Worm (Caenorhabditis elegans) whole organism, L1 larva: ENCODE measurements around the gene M02D8.5.
A peak's percentile ranks its signal among the peaks of the same experiment; 100 is the strongest.

ENCODE experiments used
- Y116A8C.19 ChIP-seq: sonication (generic microtip); optimal IDR thresholded peaks from 2 replicates; lab custom pipeline; 2016; ENCODE audit warnings: missing compliant biosample characterization, missing genetic modification characterization, borderline replicate concordance
- ceh-63 ChIP-seq: fragments of 200-800 bp; sonication (Bioruptor generic); optimal IDR thresholded peaks from 2 replicates; lab custom pipeline; 2018; ENCODE audit warnings: mild to moderate bottlenecking, missing genetic modification characterization, missing compliant biosample characterization
- ceh-8 ChIP-seq: fragments of 200-800 bp; sonication (Bioruptor generic); optimal IDR thresholded peaks from 2 replicates; lab custom pipeline; 2018; ENCODE audit warnings: mild to moderate bottlenecking, missing genetic modification characterization, moderate library complexity, missing compliant biosample characterization
- ceh-82 ChIP-seq, 3 experiments: fragments of 150-350 bp in 1 of 3; sonication (generic microtip) in 2 of 3; optimal IDR thresholded peaks; 2 replicates each; lab custom pipeline; 2014 to 2017; ENCODE audit warnings: missing biosample characterization in 3 of 3, missing genetic modification characterization in 3 of 3
- ces-1 ChIP-seq: fragments of 150-350 bp; optimal IDR thresholded peaks from 2 replicates; lab custom pipeline; 2014; ENCODE audit warnings: missing biosample characterization, missing genetic modification reagents, missing genetic modification characterization
- dpl-1 ChIP-seq, 3 experiments: fragments of 150-350 bp in 2 of 3; sonication (generic microtip) in 1 of 3; optimal IDR thresholded peaks; 2 replicates each; lab custom pipeline; 2014 to 2017; ENCODE audit warnings: missing biosample characterization in 3 of 3, missing genetic modification characterization in 3 of 3, missing genetic modification reagents in 3 of 3
- dsc-1 ChIP-seq: sonication (generic microtip); optimal IDR thresholded peaks from 2 replicates; lab custom pipeline; 2016; ENCODE audit warnings: mild to moderate bottlenecking, missing genetic modification characterization, missing compliant biosample characterization
- efl-1 ChIP-seq, 4 experiments: fragments of 150-350 bp; optimal IDR thresholded peaks in 3 of 4; peaks in 1 of 4; 1 replicate in 1 of 4; 2 replicates in 3 of 4; lab custom pipeline; 2014; ENCODE audit warnings: missing biosample characterization in 2 of 4, missing genetic modification characterization in 2 of 4, missing genetic modification reagents in 2 of 4
- egl-13 ChIP-seq: sonication (generic microtip); optimal IDR thresholded peaks from 2 replicates; lab custom pipeline; 2016; ENCODE audit warnings: missing genotype, missing genetic modification reagents, missing genetic modification characterization, missing compliant biosample characterization
- egl-27 ChIP-seq, 2 experiments: fragments of 150-350 bp in 1 of 2; sonication (generic microtip); optimal IDR thresholded peaks; 3 replicates each; lab custom pipeline; 2017 to 2018; ENCODE audit warnings: missing biosample characterization in 2 of 2, missing genetic modification characterization in 2 of 2, missing genetic modification reagents in 2 of 2
- ets-5 ChIP-seq: fragments of 200-800 bp; sonication (Bioruptor generic); IDR thresholded peaks from 2 replicates; pipeline ENCODE4 v1.3.6; 2022; ENCODE audit warnings: missing genetic modification characterization, missing compliant biosample characterization
- fkh-10 ChIP-seq: sonication (generic microtip); optimal IDR thresholded peaks from 2 replicates; lab custom pipeline; 2017; ENCODE audit warnings: missing biosample characterization, missing genetic modification reagents, missing genetic modification characterization
- fkh-8 ChIP-seq: sonication (generic microtip); optimal IDR thresholded peaks from 2 replicates; lab custom pipeline; 2016; ENCODE audit warnings: mild to moderate bottlenecking, missing genetic modification characterization, missing compliant biosample characterization
- fos-1 ChIP-seq: fragments of 150-350 bp; optimal IDR thresholded peaks from 2 replicates; lab custom pipeline; 2014; ENCODE audit warnings: missing biosample characterization, missing genetic modification characterization
- hpl-2 ChIP-seq: fragments of 150-350 bp; optimal IDR thresholded peaks from 2 replicates; lab custom pipeline; 2014; ENCODE audit warnings: missing biosample characterization, missing genetic modification reagents, missing genetic modification characterization
- isw-1 ChIP-seq: fragments of 200-800 bp; sonication (Bioruptor generic); IDR thresholded peaks from 2 replicates; pipeline ENCODE4 v1.3.6; 2022; ENCODE audit warnings: missing genetic modification characterization, missing compliant biosample characterization
- jun-1 ChIP-seq: fragments of 150-350 bp; optimal IDR thresholded peaks from 2 replicates; lab custom pipeline; 2014; ENCODE audit warnings: missing biosample characterization, missing genetic modification reagents, missing genetic modification characterization
- lin-14 ChIP-seq: fragments of 200-800 bp; sonication (Bioruptor generic); optimal IDR thresholded peaks from 2 replicates; lab custom pipeline; 2018; ENCODE audit warnings: mild to moderate bottlenecking, missing genetic modification characterization, moderate library complexity, missing compliant biosample characterization
- lir-3 ChIP-seq: sonication (generic microtip); optimal IDR thresholded peaks from 2 replicates; lab custom pipeline; 2016; ENCODE audit warnings: mild to moderate bottlenecking, missing genetic modification characterization, moderate library complexity, missing compliant biosample characterization; ENCODE audit not compliant: poor library complexity
- lsy-2 ChIP-seq, 2 experiments: fragments of 150-350 bp; optimal IDR thresholded peaks; 2 replicates each; lab custom pipeline; 2014; ENCODE audit warnings: missing biosample characterization in 2 of 2, missing genetic modification characterization in 2 of 2
- mab-9 ChIP-seq: fragments of 200-800 bp; sonication (Bioruptor generic); IDR thresholded peaks from 2 replicates; pipeline ENCODE4 v1.3.6; 2022; ENCODE audit warnings: missing genetic modification reagents, missing genetic modification characterization, missing compliant biosample characterization
- mdl-1 ChIP-seq, 2 experiments: fragments of 150-350 bp; optimal IDR thresholded peaks; 2 replicates each; lab custom pipeline; 2014 to 2017; ENCODE audit warnings: missing biosample characterization in 2 of 2, missing genetic modification characterization in 2 of 2, inconsistent platforms in 1 of 2
- nhr-20 ChIP-seq: sonication (generic microtip); optimal IDR thresholded peaks from 2 replicates; lab custom pipeline; 2016; ENCODE audit warnings: mild to moderate bottlenecking, missing genetic modification characterization, missing compliant biosample characterization
- nhr-237 ChIP-seq: fragments of 150-350 bp; optimal IDR thresholded peaks from 2 replicates; lab custom pipeline; 2014; ENCODE audit warnings: missing biosample characterization, missing genetic modification characterization
- nhr-28 ChIP-seq: fragments of 150-350 bp; optimal IDR thresholded peaks from 2 replicates; lab custom pipeline; 2014; ENCODE audit warnings: missing biosample characterization, missing genetic modification characterization
- nhr-47 ChIP-seq: sonication (generic microtip); optimal IDR thresholded peaks from 2 replicates; lab custom pipeline; 2016; ENCODE audit warnings: mild to moderate bottlenecking, missing genetic modification characterization, moderate library complexity, missing compliant biosample characterization
- nhr-71 ChIP-seq: sonication (generic microtip); optimal IDR thresholded peaks from 2 replicates; lab custom pipeline; 2016; ENCODE audit warnings: mild to moderate bottlenecking, missing genetic modification characterization, moderate library complexity, missing compliant biosample characterization
- pag-3 ChIP-seq: sonication (generic microtip); optimal IDR thresholded peaks from 2 replicates; lab custom pipeline; 2017; ENCODE audit warnings: missing genetic modification characterization, mild to moderate bottlenecking, missing compliant biosample characterization, antibody characterized with exemption, borderline replicate concordance; ENCODE audit not compliant: insufficient read depth
- pax-3 ChIP-seq: fragments of 200-800 bp; sonication (Bioruptor generic); optimal IDR thresholded peaks from 2 replicates; lab custom pipeline; 2018; ENCODE audit warnings: mild to moderate bottlenecking, missing genetic modification characterization, moderate library complexity, missing compliant biosample characterization
- pqm-1 ChIP-seq: sonication (generic microtip); optimal IDR thresholded peaks from 3 replicates; lab custom pipeline; 2017; ENCODE audit warnings: missing biosample characterization, missing genetic modification characterization
- snpc-4 ChIP-seq: fragments of 150-350 bp; optimal IDR thresholded peaks from 2 replicates; lab custom pipeline; 2014; ENCODE audit warnings: missing biosample characterization, missing genetic modification characterization
- snu-23 ChIP-seq: sonication (generic microtip); optimal IDR thresholded peaks from 2 replicates; lab custom pipeline; 2016; ENCODE audit warnings: missing genetic modification characterization, missing compliant biosample characterization
- sox-4 ChIP-seq: sonication (generic microtip); optimal IDR thresholded peaks from 2 replicates; lab custom pipeline; 2016; ENCODE audit warnings: missing genetic modification characterization, missing compliant biosample characterization
- sptf-1 ChIP-seq: fragments of 150-350 bp; optimal IDR thresholded peaks from 2 replicates; lab custom pipeline; 2014; ENCODE audit warnings: missing biosample characterization, missing genetic modification characterization
- swsn-7 ChIP-seq: sonication (generic microtip); optimal IDR thresholded peaks from 2 replicates; lab custom pipeline; 2016; ENCODE audit warnings: missing genetic modification characterization, missing compliant biosample characterization
- tbx-2 ChIP-seq: sonication (generic microtip); optimal IDR thresholded peaks from 2 replicates; lab custom pipeline; 2016; ENCODE audit warnings: missing genetic modification characterization, missing compliant biosample characterization
- unc-130 ChIP-seq: fragments of 150-350 bp; optimal IDR thresholded peaks from 2 replicates; lab custom pipeline; 2017; ENCODE audit warnings: missing biosample characterization, missing genetic modification characterization, inconsistent platforms
- unc-30 ChIP-seq: sonication (generic microtip); optimal IDR thresholded peaks from 2 replicates; lab custom pipeline; 2017; ENCODE audit warnings: missing biosample characterization, missing genetic modification characterization
- unc-86 ChIP-seq: sonication (generic microtip); optimal IDR thresholded peaks from 2 replicates; lab custom pipeline; 2016; ENCODE audit warnings: missing genetic modification characterization, missing compliant biosample characterization
- unc-98 ChIP-seq: fragments of 200-800 bp; sonication (Bioruptor generic); IDR thresholded peaks from 2 replicates; pipeline ENCODE4 v1.3.6; 2022; ENCODE audit warnings: missing genetic modification characterization, missing compliant biosample characterization
- vab-15 ChIP-seq: sonication (generic microtip); optimal IDR thresholded peaks from 2 replicates; lab custom pipeline; 2017; ENCODE audit warnings: missing genotype, mild to moderate bottlenecking, missing genetic modification characterization, missing compliant biosample characterization
- xbp-1 ChIP-seq: sonication (generic microtip); optimal IDR thresholded peaks from 2 replicates; lab custom pipeline; 2016; ENCODE audit warnings: missing genetic modification characterization, missing compliant biosample characterization
- zag-1 ChIP-seq: fragments of 150-350 bp; optimal IDR thresholded peaks from 2 replicates; lab custom pipeline; 2014; ENCODE audit warnings: missing biosample characterization, missing genetic modification characterization
- ztf-11 ChIP-seq, 2 experiments: sonication (generic microtip); optimal IDR thresholded peaks; 2 replicates each; lab custom pipeline; 2016 to 2017; ENCODE audit warnings: missing genetic modification characterization in 2 of 2, missing biosample characterization in 1 of 2, missing compliant biosample characterization in 1 of 2
- ztf-4 ChIP-seq: fragments of 150-350 bp; optimal IDR thresholded peaks from 2 replicates; lab custom pipeline; 2014; ENCODE audit warnings: missing biosample characterization, missing genetic modification characterization

The M02D8.5 gene

DNA sequence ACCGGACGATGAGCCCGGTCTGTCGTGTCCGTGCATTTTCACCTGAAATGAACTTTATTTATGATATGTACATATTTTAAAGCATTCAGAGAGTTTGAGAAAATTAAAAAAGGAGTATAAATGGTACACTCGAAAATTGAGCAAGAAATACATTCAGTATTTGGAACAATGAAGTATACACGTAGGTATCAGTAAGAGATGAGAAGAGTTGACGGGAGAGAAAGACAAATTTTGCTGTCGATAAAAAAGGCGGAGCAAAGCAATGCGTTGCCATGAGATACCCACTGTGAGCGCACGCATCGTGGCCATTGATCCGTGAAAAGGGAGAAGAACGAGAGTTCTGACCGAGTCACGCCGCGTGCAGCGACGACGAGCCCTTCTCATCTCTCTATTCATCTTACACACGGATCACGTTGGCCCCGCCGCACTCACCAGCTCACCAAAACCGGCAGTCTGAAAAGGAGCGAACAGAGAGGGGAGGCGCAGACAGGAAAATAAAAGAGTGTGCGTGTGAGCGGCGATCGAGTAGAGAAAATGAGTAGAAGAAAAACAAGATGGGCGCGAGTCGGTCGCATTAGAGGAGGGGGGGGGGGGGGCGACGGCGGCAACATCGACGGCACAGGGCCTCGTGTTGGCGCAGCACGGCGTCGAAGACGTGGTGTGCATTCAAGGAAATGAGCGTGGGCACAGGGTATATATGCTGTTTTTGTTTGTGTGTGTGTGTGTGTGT is 44.8 kb upstream of the M02D8.5 start, which contains the start of gene R04E5.8:
Gene R04E5.8 (minus strand): TSS at position 51 of the 730 bp plus-strand sequence.
- TF ChIP-seq nhr-20 (tag; lab: Kevin White, UChicago) (peak; percentile 21), dsc-1 (tag; lab: Kevin White, UChicago) (peak; percentile 21), ceh-63 (no peak), fos-1 (no peak), lsy-2 (tag; optimal IDR thresholded peaks at IDR 0.05; lab: Kevin White, UChicago) (peak; percentile 4 to 25), efl-1 (optimal IDR thresholded peaks at IDR 0.05; lab: Kevin White, UChicago) (peak in 1 of 2 experiments; percentile 30), efl-1 (GFP tag; optimal IDR thresholded peaks at IDR 0.05 in 1 of 2; lab: Kevin White, UChicago) (no peak), vab-15 (tag; lab: Kevin White, UChicago) (no peak), snu-23 (GFP tag; lab: Kevin White, UChicago) (peak; percentile 20), egl-13 (tag; lab: Kevin White, UChicago) (peak; percentile 57), dpl-1 (GFP tag; optimal IDR thresholded peaks at IDR 0.05; lab: Kevin White, UChicago) (no peak), lin-14 (GFP tag; lab: Kevin White, UChicago) (peak; percentile 91), nhr-237 (tag; lab: Kevin White, UChicago) (no peak), mab-9 (GFP tag; lab: Robert Waterston, UW) (no peak), unc-86 (peak; percentile 35), sox-4 (tag; lab: Kevin White, UChicago) (peak; percentile 20), mdl-1 (tag; optimal IDR thresholded peaks at IDR 0.05; lab: Kevin White, UChicago) (peak in 1 of 2 experiments; percentile 25), ztf-11 (tag; optimal IDR thresholded peaks at IDR 0.05; lab: Kevin White, UChicago) (peak in 1 of 2 experiments; percentile 32), fkh-8 (tag; lab: Kevin White, UChicago) (peak; percentile 91), pax-3 (tag; lab: Kevin White, UChicago) (peak; percentile 67), swsn-7 (tag; lab: Kevin White, UChicago) (peak; percentile 45), snpc-4 (peak; percentile 31), pqm-1 (tag; lab: Kevin White, UChicago) (no peak), nhr-71 (tag; lab: Kevin White, UChicago) (peak; percentile 57), tbx-2 (peak; percentile 16), fkh-10 (GFP tag; lab: Kevin White, UChicago) (peak; percentile 52), xbp-1 (tag; lab: Kevin White, UChicago) (peak; percentile 0), jun-1 (tag; lab: Kevin White, UChicago) (peak; percentile 31), isw-1 (0 out of 2 replicates have a peak, but pooled peaks have one; percentile 4), nhr-28 (tag; lab: Kevin White, UChicago) (no peak), ceh-82 (tag; optimal IDR thresholded peaks at IDR 0.05; lab: Kevin White, UChicago) (peak in 1 of 3 experiments; percentile 63), nhr-47 (tag; lab: Kevin White, UChicago) (peak; percentile 72)

DNA sequence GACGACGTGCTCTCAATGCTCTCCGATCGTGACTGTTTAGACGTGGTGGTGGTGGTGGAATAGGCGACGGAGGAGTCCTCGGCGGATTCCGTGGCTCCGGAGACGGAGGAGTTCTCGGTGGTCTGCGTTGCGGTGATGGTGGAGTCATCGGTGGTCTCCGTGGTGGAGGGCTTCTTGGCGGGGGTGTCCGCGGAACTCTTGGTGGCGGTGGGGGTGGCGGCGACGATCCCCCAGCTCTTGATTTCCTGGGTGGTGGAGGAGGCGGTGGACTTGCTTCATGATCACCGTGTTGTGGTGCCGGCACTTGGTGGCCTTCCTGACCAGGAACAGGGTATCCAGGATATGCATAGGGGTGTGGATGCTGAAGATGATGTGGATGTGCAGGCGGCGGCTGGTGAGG is 44.1 kb upstream of the M02D8.5 start:
- TF ChIP-seq unc-30, result no peak
- TF ChIP-seq ceh-8 (GFP tag; lab: Kevin White, UChicago), result peak; percentile 59

DNA sequence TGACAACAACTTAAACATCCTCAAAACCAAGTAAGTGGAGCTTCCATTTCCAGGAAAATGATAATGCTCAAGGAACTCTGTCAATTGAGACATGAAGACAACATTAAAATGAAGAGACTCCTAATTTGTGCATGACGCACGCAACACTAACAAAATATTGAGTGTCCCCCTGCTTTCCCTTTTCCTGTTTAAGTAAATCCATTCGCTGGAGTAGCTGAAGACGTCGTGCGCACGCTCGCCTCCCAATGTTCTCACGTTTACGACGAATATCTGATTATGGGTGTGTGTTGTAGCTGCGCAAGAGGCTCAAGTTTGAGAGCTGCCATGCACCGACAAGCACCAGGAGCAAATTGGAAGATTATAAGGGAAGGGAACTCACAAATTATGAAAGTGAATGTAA is 39.6 kb upstream of the M02D8.5 start:
- no peak for TF ChIP-seq unc-130 (tag; lab: Kevin White, UChicago)
- TF ChIP-seq hpl-2, result no peak
- TF ChIP-seq lir-3 (tag; lab: Kevin White, UChicago), result no peak
- TF ChIP-seq isw-1, result no peak
- TF ChIP-seq ets-5 (GFP tag; lab: Robert Waterston, UW), result no peak
- no peak for TF ChIP-seq unc-98
- TF ChIP-seq lin-14 (GFP tag; lab: Kevin White, UChicago), result peak; percentile 76
- TF ChIP-seq ceh-8 (GFP tag; lab: Kevin White, UChicago), result peak; percentile 15
- no peak for TF ChIP-seq Y116A8C.19 (tag; lab: Kevin White, UChicago)
- peak; percentile 33 for TF ChIP-seq swsn-7 (tag; lab: Kevin White, UChicago)
- TF ChIP-seq nhr-28 (tag; lab: Kevin White, UChicago), result no peak
- TF ChIP-seq egl-13 (tag; lab: Kevin White, UChicago), result peak; percentile 85
- no peak for TF ChIP-seq pag-3
- no peak for TF ChIP-seq egl-27 (tag; optimal IDR thresholded peaks at IDR 0.05; lab: Kevin White, UChicago)
- TF ChIP-seq pax-3 (tag; lab: Kevin White, UChicago), result peak; percentile 28
- peak; percentile 67 for TF ChIP-seq fkh-10 (GFP tag; lab: Kevin White, UChicago)
- TF ChIP-seq nhr-47 (tag; lab: Kevin White, UChicago), result peak; percentile 56
- TF ChIP-seq ceh-82 (tag; optimal IDR thresholded peaks at IDR 0.05; lab: Kevin White, UChicago), result no peak
- TF ChIP-seq zag-1, result no peak
- TF ChIP-seq dsc-1 (tag; lab: Kevin White, UChicago), result peak; percentile 75
- peak; percentile 55 for TF ChIP-seq nhr-71 (tag; lab: Kevin White, UChicago)
- TF ChIP-seq sptf-1 (tag; lab: Kevin White, UChicago), result no peak
- peak; percentile 21 for TF ChIP-seq ztf-4 (tag; lab: Kevin White, UChicago)
- TF ChIP-seq ces-1 (GFP tag; lab: Kevin White, UChicago), result peak; percentile 72
